Worm (Caenorhabditis elegans) whole organism, late embryonic: ENCODE results near the gene tric-1B.2.
A peak's percentile ranks its signal among the peaks of the same experiment; 100 is the strongest.

Experiments
- ceh-14 ChIP-seq: sonication (generic microtip); optimal IDR thresholded peaks from 2 replicates; lab custom pipeline; 2016; ENCODE audit warnings: missing genotype, missing genetic modification characterization, missing compliant biosample characterization
- ceh-48 ChIP-seq: sonication (generic microtip); optimal IDR thresholded peaks from 2 replicates; lab custom pipeline; 2016; ENCODE audit warnings: missing genetic modification characterization, inconsistent platforms, missing compliant biosample characterization
- fkh-10 ChIP-seq: fragments of 150-350 bp; optimal IDR thresholded peaks from 2 replicates; lab custom pipeline; 2014; ENCODE audit warnings: missing biosample characterization, missing genetic modification reagents, missing genetic modification characterization
- nhr-232 ChIP-seq: sonication (generic microtip); optimal IDR thresholded peaks from 2 replicates; lab custom pipeline; 2016; ENCODE audit warnings: missing genetic modification characterization, missing compliant biosample characterization
- pha-2 ChIP-seq: sonication (generic microtip); optimal IDR thresholded peaks from 2 replicates; lab custom pipeline; 2017; ENCODE audit warnings: mild to moderate bottlenecking, missing genetic modification characterization, missing compliant biosample characterization
- syd-9 ChIP-seq: sonication (generic microtip); optimal IDR thresholded peaks from 2 replicates; lab custom pipeline; 2016; ENCODE audit warnings: mild to moderate bottlenecking, missing genetic modification characterization, moderate library complexity, missing compliant biosample characterization

DNA sequence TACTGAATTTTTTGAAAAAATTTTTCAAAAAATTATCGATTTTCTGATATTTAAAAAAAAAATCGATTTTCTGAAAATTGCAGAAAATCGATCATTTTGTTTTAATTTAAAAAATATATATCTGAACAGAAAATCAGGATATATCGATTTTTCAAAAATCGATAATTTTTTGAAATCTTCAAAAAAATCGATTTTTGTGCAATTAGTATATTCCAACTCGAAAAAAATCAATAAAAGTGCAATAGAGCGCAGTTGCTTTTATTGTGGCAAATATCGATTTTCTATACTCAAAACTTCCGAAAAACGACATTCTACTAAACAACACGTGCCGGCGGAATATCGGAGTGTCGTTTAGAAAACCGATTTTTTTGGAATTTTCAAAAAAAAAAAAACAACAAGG lies 21.5 kb upstream of the tric-1B.2 start:
- no peak for TF ChIP-seq pha-2 (tag; lab: Kevin White, UChicago)
- TF ChIP-seq ceh-14: no peak
- no peak for TF ChIP-seq fkh-10
- peak; percentile 3 for TF ChIP-seq ceh-48 (tag; lab: Kevin White, UChicago)
- TF ChIP-seq nhr-232 (tag; lab: Kevin White, UChicago): no peak
- no peak for TF ChIP-seq syd-9 (tag; lab: Kevin White, UChicago)
